Fruit fly (Drosophila melanogaster) whole organism, prepupa: ENCODE measurements around the gene Cht11.

Experiments
- CG10631 ChIP-seq: fragments of 200-800 bp; sonication (Bioruptor generic); optimal IDR thresholded peaks from 2 replicates; lab custom pipeline; 2016; ENCODE audit warnings: missing biosample characterization, missing genetic modification characterization
- CG10669 ChIP-seq: fragments of 200-800 bp; sonication (Bioruptor generic); optimal IDR thresholded peaks from 3 replicates; lab custom pipeline; 2018; ENCODE audit warnings: missing biosample characterization, mild to moderate bottlenecking, missing genetic modification characterization, moderate library complexity
- CG11294 ChIP-seq: fragments of 200-800 bp; sonication (Bioruptor generic); IDR thresholded peaks from 2 replicates; pipeline ENCODE4 v1.3.6; 2022; ENCODE audit warnings: missing biosample characterization, missing genetic modification characterization
- CG11762 ChIP-seq: fragments of 200-800 bp; sonication (Bioruptor generic); optimal IDR thresholded peaks from 3 replicates; lab custom pipeline; 2016; ENCODE audit warnings: missing biosample characterization, missing genetic modification characterization; ENCODE audit not compliant: insufficient read depth
- CG15336 ChIP-seq: fragments of 200-800 bp; sonication (Bioruptor generic); IDR thresholded peaks from 2 replicates; pipeline ENCODE4 v1.3.6; 2022; ENCODE audit warnings: missing biosample characterization, missing genetic modification characterization
- CG1621 ChIP-seq: fragments of 200-800 bp; sonication (Bioruptor generic); optimal IDR thresholded peaks from 3 replicates; lab custom pipeline; 2018; ENCODE audit warnings: missing biosample characterization, mild to moderate bottlenecking, missing genetic modification characterization
- CG16779 ChIP-seq: fragments of 200-800 bp; sonication (Bioruptor generic); optimal IDR thresholded peaks from 3 replicates; lab custom pipeline; 2017; ENCODE audit warnings: missing biosample characterization, mild to moderate bottlenecking, missing genetic modification characterization
- CG3032 ChIP-seq: fragments of 200-800 bp; optimal IDR thresholded peaks from 2 replicates; lab custom pipeline; 2019; ENCODE audit warnings: missing biosample characterization, mild to moderate bottlenecking, missing genetic modification characterization, moderate library complexity
- CG31627 ChIP-seq: fragments of 200-800 bp; sonication (Bioruptor generic); optimal IDR thresholded peaks from 3 replicates; lab custom pipeline; 2016; ENCODE audit warnings: missing biosample characterization, missing genetic modification characterization
- CG34406 ChIP-seq: fragments of 200-800 bp; sonication (Bioruptor generic); optimal IDR thresholded peaks from 3 replicates; lab custom pipeline; 2016; ENCODE audit warnings: missing biosample characterization, missing genetic modification characterization
- CG3919 ChIP-seq: fragments of 200-800 bp; sonication (Bioruptor generic); optimal IDR thresholded peaks from 3 replicates; lab custom pipeline; 2016; ENCODE audit warnings: missing biosample characterization, missing genetic modification characterization
- CG4318 ChIP-seq: fragments of 200-800 bp; sonication (Bioruptor generic); optimal IDR thresholded peaks from 3 replicates; lab custom pipeline; 2017; ENCODE audit warnings: missing biosample characterization, mild to moderate bottlenecking, missing genetic modification characterization
- CG6163 ChIP-seq: fragments of 200-800 bp; sonication (Bioruptor generic); IDR thresholded peaks from 3 replicates; pipeline ENCODE4 v1.3.6; 2022; ENCODE audit warnings: missing biosample characterization, missing genetic modification characterization
- CG6276 ChIP-seq: fragments of 200-800 bp; sonication (Bioruptor generic); optimal IDR thresholded peaks from 2 replicates; lab custom pipeline; 2017; ENCODE audit warnings: missing biosample characterization, mild to moderate bottlenecking, missing genetic modification characterization
- CG6792 ChIP-seq: fragments of 200-800 bp; sonication (Bioruptor generic); optimal IDR thresholded peaks from 3 replicates; lab custom pipeline; 2016; ENCODE audit warnings: missing biosample characterization, missing genetic modification characterization
- CG6808 ChIP-seq: fragments of 200-800 bp; sonication (Bioruptor generic); optimal IDR thresholded peaks from 3 replicates; lab custom pipeline; 2017; ENCODE audit warnings: missing biosample characterization, missing genetic modification characterization, mild to moderate bottlenecking, moderate library complexity, missing genetic modification reagents
- CG6854 ChIP-seq: fragments of 200-800 bp; sonication (Bioruptor generic); optimal IDR thresholded peaks from 2 replicates; lab custom pipeline; 2017; ENCODE audit warnings: missing biosample characterization, mild to moderate bottlenecking, missing genetic modification characterization
- CG7368 ChIP-seq: fragments of 200-800 bp; sonication (Bioruptor generic); optimal IDR thresholded peaks from 3 replicates; lab custom pipeline; 2016; ENCODE audit warnings: missing biosample characterization, missing genetic modification characterization
- CG8119 ChIP-seq: fragments of 200-800 bp; sonication (Bioruptor generic); IDR thresholded peaks from 3 replicates; pipeline ENCODE4 v1.3.6; 2022; ENCODE audit warnings: missing biosample characterization, missing genetic modification characterization
- CG8319 ChIP-seq: fragments of 200-800 bp; sonication (Bioruptor generic); optimal IDR thresholded peaks from 3 replicates; lab custom pipeline; 2016; ENCODE audit warnings: missing biosample characterization, missing genetic modification characterization
- CG8632 ChIP-seq: fragments of 200-800 bp; sonication (Bioruptor generic); optimal IDR thresholded peaks from 3 replicates; lab custom pipeline; 2016; ENCODE audit warnings: missing biosample characterization, missing genetic modification characterization
- CG9139 ChIP-seq: fragments of 200-800 bp; sonication (Bioruptor generic); optimal IDR thresholded peaks from 3 replicates; lab custom pipeline; 2017; ENCODE audit warnings: missing biosample characterization, mild to moderate bottlenecking, missing genetic modification characterization
- Eip75B ChIP-seq: fragments of 200-800 bp; sonication (Bioruptor generic); optimal IDR thresholded peaks from 3 replicates; lab custom pipeline; 2016; ENCODE audit warnings: missing biosample characterization, missing genetic modification characterization
- Eip93F ChIP-seq: fragments of 200-800 bp; sonication (Bioruptor generic); optimal IDR thresholded peaks from 2 replicates; lab custom pipeline; 2016; ENCODE audit warnings: missing biosample characterization, mild to moderate bottlenecking, missing genetic modification characterization
- Ets21C ChIP-seq: fragments of 200-800 bp; sonication (Bioruptor generic); optimal IDR thresholded peaks from 3 replicates; lab custom pipeline; 2016; ENCODE audit warnings: missing biosample characterization, missing genetic modification characterization
- Hr38 ChIP-seq: sonication (Bioruptor generic); optimal IDR thresholded peaks from 2 replicates; lab custom pipeline; 2016; ENCODE audit warnings: missing biosample characterization, missing genetic modification characterization
- Hr39 ChIP-seq: fragments of 200-800 bp; sonication (Bioruptor generic); optimal IDR thresholded peaks from 2 replicates; lab custom pipeline; 2016; ENCODE audit warnings: missing biosample characterization, missing genetic modification characterization
- Hr4 ChIP-seq: fragments of 200-800 bp; sonication (Bioruptor generic); optimal IDR thresholded peaks from 3 replicates; lab custom pipeline; 2016; ENCODE audit warnings: missing biosample characterization, missing genetic modification characterization
- Lpt ChIP-seq: fragments of 200-800 bp; sonication (Bioruptor generic); optimal IDR thresholded peaks from 3 replicates; lab custom pipeline; 2016; ENCODE audit warnings: missing biosample characterization, missing genetic modification characterization
- Met ChIP-seq: fragments of 200-800 bp; sonication (Bioruptor generic); optimal IDR thresholded peaks from 3 replicates; lab custom pipeline; 2016; ENCODE audit warnings: missing biosample characterization, missing genetic modification characterization
- OdsH ChIP-seq: fragments of 200-800 bp; sonication (Bioruptor generic); optimal IDR thresholded peaks from 3 replicates; lab custom pipeline; 2016; ENCODE audit warnings: missing biosample characterization, missing genetic modification characterization
- Smox ChIP-seq: fragments of 200-800 bp; sonication (Bioruptor generic); optimal IDR thresholded peaks from 3 replicates; lab custom pipeline; 2016; ENCODE audit warnings: missing biosample characterization, missing genetic modification characterization
- Sox102F ChIP-seq: fragments of 200-800 bp; sonication (Bioruptor generic); optimal IDR thresholded peaks from 2 replicates; lab custom pipeline; 2016; ENCODE audit warnings: missing biosample characterization, mild to moderate bottlenecking, missing genetic modification characterization
- Sox14 ChIP-seq: fragments of 200-800 bp; sonication (Bioruptor generic); optimal IDR thresholded peaks from 3 replicates; lab custom pipeline; 2016; ENCODE audit warnings: missing biosample characterization, missing genetic modification characterization
- Sox15 ChIP-seq: fragments of 200-800 bp; sonication (Bioruptor generic); optimal IDR thresholded peaks from 3 replicates; lab custom pipeline; 2016; ENCODE audit warnings: missing biosample characterization, missing genetic modification characterization
- achi ChIP-seq: fragments of 200-800 bp; sonication (Bioruptor generic); optimal IDR thresholded peaks from 3 replicates; lab custom pipeline; 2016; ENCODE audit warnings: missing biosample characterization, missing genetic modification characterization
- acj6 ChIP-seq: fragments of 200-800 bp; sonication (Bioruptor generic); optimal IDR thresholded peaks from 3 replicates; lab custom pipeline; 2016; ENCODE audit warnings: missing biosample characterization, missing genetic modification characterization
- cyc ChIP-seq: fragments of 200-800 bp; sonication (Bioruptor generic); optimal IDR thresholded peaks from 3 replicates; lab custom pipeline; 2016; ENCODE audit warnings: missing biosample characterization, missing genetic modification characterization
- eg ChIP-seq: fragments of 200-800 bp; sonication (Bioruptor generic); IDR thresholded peaks from 3 replicates; pipeline ENCODE4 v1.3.6; 2022; ENCODE audit warnings: missing biosample characterization, missing genetic modification characterization
- esn ChIP-seq: fragments of 200-800 bp; sonication (Bioruptor generic); optimal IDR thresholded peaks from 2 replicates; lab custom pipeline; 2016; ENCODE audit warnings: missing biosample characterization, mild to moderate bottlenecking, missing genetic modification characterization, moderate library complexity
- fd59A ChIP-seq: fragments of 200-800 bp; sonication (Bioruptor generic); optimal IDR thresholded peaks from 2 replicates; lab custom pipeline; 2017; ENCODE audit warnings: missing biosample characterization, mild to moderate bottlenecking, missing genetic modification characterization, missing genetic modification reagents
- fd85E ChIP-seq: fragments of 200-800 bp; sonication (Bioruptor generic); optimal IDR thresholded peaks from 3 replicates; lab custom pipeline; 2016; ENCODE audit warnings: missing biosample characterization, missing genetic modification characterization
- fkh ChIP-seq: fragments of 200-800 bp; sonication (Bioruptor generic); optimal IDR thresholded peaks from 3 replicates; lab custom pipeline; 2017; ENCODE audit warnings: missing biosample characterization, mild to moderate bottlenecking, missing genetic modification characterization, moderate library complexity
- lz ChIP-seq: fragments of 200-800 bp; sonication (Bioruptor generic); optimal IDR thresholded peaks from 3 replicates; lab custom pipeline; 2016; ENCODE audit warnings: missing biosample characterization, missing genetic modification characterization
- net ChIP-seq: fragments of 200-800 bp; sonication (Bioruptor generic); optimal IDR thresholded peaks from 3 replicates; lab custom pipeline; 2016; ENCODE audit warnings: missing biosample characterization, missing genetic modification characterization
- pdm3 ChIP-seq: fragments of 200-800 bp; sonication (Bioruptor generic); optimal IDR thresholded peaks from 3 replicates; lab custom pipeline; 2016; ENCODE audit warnings: missing biosample characterization, missing genetic modification characterization
- spab ChIP-seq: fragments of 200-800 bp; sonication (Bioruptor generic); optimal IDR thresholded peaks from 2 replicates; lab custom pipeline; 2017; ENCODE audit warnings: missing biosample characterization, mild to moderate bottlenecking, missing genetic modification characterization, missing genetic modification reagents
- ss ChIP-seq, 2 experiments: fragments of 200-800 bp; sonication (Bioruptor generic); optimal IDR thresholded peaks; 2 replicates in 1 of 2; 3 replicates in 1 of 2; lab custom pipeline; 2017 to 2018; ENCODE audit warnings: mild to moderate bottlenecking in 2 of 2, missing biosample characterization in 2 of 2, missing genetic modification characterization in 2 of 2, moderate library complexity in 1 of 2
- svp ChIP-seq: fragments of 200-800 bp; sonication (Bioruptor generic); peaks from one replicate; lab custom pipeline; 2016; ENCODE audit warnings: missing biosample characterization, missing genetic modification characterization
- topi ChIP-seq: fragments of 200-800 bp; sonication (Bioruptor generic); optimal IDR thresholded peaks from 3 replicates; lab custom pipeline; 2016; ENCODE audit warnings: missing biosample characterization, missing genetic modification characterization
- vri ChIP-seq: fragments of 200-800 bp; sonication (Bioruptor generic); optimal IDR thresholded peaks from 3 replicates; lab custom pipeline; 2016; ENCODE audit warnings: missing biosample characterization, mild to moderate bottlenecking, missing genetic modification characterization

Cht11 gene

dm6 chrX:6849178-6849956 lies at the start of gene Cht11, which contains the start of gene CG4558:
Gene Cht11, minus strand, starts transcription at chrX:6849517.
Gene CG4558, plus strand, starts transcription at chrX:6849770.
- TF ChIP-seq net (GFP tag; lab: Kevin White, UChicago): peak; percentile 83
- TF ChIP-seq Hr38 (GFP tag; lab: Kevin White, UChicago): no peak
- TF ChIP-seq CG3032 (tag; lab: Kevin White, UChicago): peak; percentile 83
- TF ChIP-seq topi (GFP tag; lab: Kevin White, UChicago): peak; percentile 87
- TF ChIP-seq CG6854 (GFP tag; lab: Kevin White, UChicago): peak; percentile 67
- peak; percentile 86 for TF ChIP-seq Sox102F (GFP tag; lab: Kevin White, UChicago)
- peak; percentile 83 for TF ChIP-seq cyc (GFP tag; lab: Kevin White, UChicago)
- TF ChIP-seq esn: peak; percentile 91
- TF ChIP-seq fd85E (GFP tag; lab: Kevin White, UChicago): peak; percentile 34
- peak; percentile 65 to 79 for TF ChIP-seq ss (GFP tag; optimal IDR thresholded peaks at IDR 0.05; lab: Kevin White, UChicago)
- peak; percentile 58 for TF ChIP-seq fd59A
- TF ChIP-seq svp (GFP tag; lab: Kevin White, UChicago): peak; percentile 92
- peak; percentile 60 for TF ChIP-seq CG9139
- TF ChIP-seq CG6792 (GFP tag; lab: Kevin White, UChicago): peak; percentile 80
- TF ChIP-seq vri: peak; percentile 80
- TF ChIP-seq CG6276 (GFP tag; lab: Kevin White, UChicago): peak; percentile 88
- TF ChIP-seq Sox15: peak; percentile 74
- peak; percentile 77 for TF ChIP-seq Ets21C (GFP tag; lab: Kevin White, UChicago)
- TF ChIP-seq CG10669 (GFP tag; lab: Kevin White, UChicago): peak; percentile 75
- peak; percentile 82 for TF ChIP-seq CG8119
- peak; percentile 91 for TF ChIP-seq Sox14
- TF ChIP-seq Eip75B (GFP tag; lab: Kevin White, UChicago): peak; percentile 83
- peak; percentile 81 for TF ChIP-seq Hr4
- peak; percentile 90 for TF ChIP-seq eg (GFP tag; lab: Robert Waterston, UW)
- TF ChIP-seq Met: peak; percentile 87
- TF ChIP-seq CG10631: peak; percentile 87
- peak; percentile 69 for TF ChIP-seq CG11294 (GFP tag; lab: Robert Waterston, UW)
- TF ChIP-seq CG6163 (GFP tag; lab: Robert Waterston, UW): peak; percentile 86
- TF ChIP-seq lz (GFP tag; lab: Kevin White, UChicago): peak; percentile 89
- peak; percentile 74 for TF ChIP-seq Lpt (GFP tag; lab: Kevin White, UChicago)
- peak; percentile 88 for TF ChIP-seq CG31627 (GFP tag; lab: Kevin White, UChicago)
- peak; percentile 60 for TF ChIP-seq CG7368 (GFP tag; lab: Kevin White, UChicago)
- peak; percentile 57 for TF ChIP-seq Eip93F (GFP tag; lab: Kevin White, UChicago)
- peak; percentile 67 for TF ChIP-seq CG11762
- TF ChIP-seq CG3919 (GFP tag; lab: Kevin White, UChicago): peak; percentile 82
- TF ChIP-seq pdm3 (GFP tag; lab: Kevin White, UChicago): peak; percentile 88
- peak; percentile 87 for TF ChIP-seq OdsH (GFP tag; lab: Kevin White, UChicago)
- peak; percentile 72 for TF ChIP-seq CG8319 (GFP tag; lab: Kevin White, UChicago)
- peak; percentile 79; the same call in 1 of the 2 replicates for TF ChIP-seq CG15336 (GFP tag; lab: Robert Waterston, UW)
- TF ChIP-seq Smox (GFP tag; lab: Kevin White, UChicago): peak; percentile 87
- peak; percentile 66 for TF ChIP-seq CG8632 (GFP tag; lab: Kevin White, UChicago)
- peak; percentile 59 for TF ChIP-seq CG16779 (tag; lab: Kevin White, UChicago)
- TF ChIP-seq fkh: peak; percentile 74
- TF ChIP-seq spab (GFP tag; lab: Kevin White, UChicago): peak; percentile 67
- peak; percentile 76 for TF ChIP-seq CG6808
- peak; percentile 70 for TF ChIP-seq CG4318 (GFP tag; lab: Kevin White, UChicago)
- peak; percentile 82 for TF ChIP-seq CG34406 (GFP tag; lab: Kevin White, UChicago)
- TF ChIP-seq CG1621 (tag; lab: Kevin White, UChicago): peak; percentile 51
- peak; percentile 85 for TF ChIP-seq acj6
- TF ChIP-seq achi (GFP tag; lab: Kevin White, UChicago): peak; percentile 83
- TF ChIP-seq Hr39: peak; percentile 85
